Fruit fly (Drosophila melanogaster): ENCODE measurements around the gene CG13308.

CG13308 gene

DNA sequence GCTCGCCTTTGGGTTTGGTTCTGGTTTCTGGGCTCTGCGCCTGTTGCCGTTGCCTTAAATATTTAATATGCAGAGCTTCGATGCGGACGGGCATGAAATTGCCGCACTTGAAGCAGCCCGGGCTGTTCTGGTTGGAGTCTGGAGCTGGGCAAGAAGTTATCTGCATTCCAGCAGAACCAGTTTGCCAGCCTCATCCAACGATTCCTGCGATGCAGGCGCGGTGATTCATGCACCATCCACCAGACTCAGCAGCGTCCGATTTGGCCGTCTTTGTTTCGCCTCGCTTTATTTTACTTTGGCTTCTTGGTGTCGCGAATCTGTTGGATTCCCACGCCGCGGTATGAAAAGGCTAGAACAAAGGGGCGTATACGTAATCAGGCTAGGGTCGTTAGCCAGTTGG lies 11.1 kb downstream of the CG13308 start:
- TF ChIP-seq Ets65A (GFP tag) (peak; percentile 72), inv (GFP tag; IDR thresholded peaks at IDR 0.05; ENCODE audit: partially characterized antibody) (peak; percentile 16; the same call in 1 of the 2 replicates), zen2 (GFP tag; IDR thresholded peaks at IDR 0.05; ENCODE audit: partially characterized antibody) (no peak)

DNA sequence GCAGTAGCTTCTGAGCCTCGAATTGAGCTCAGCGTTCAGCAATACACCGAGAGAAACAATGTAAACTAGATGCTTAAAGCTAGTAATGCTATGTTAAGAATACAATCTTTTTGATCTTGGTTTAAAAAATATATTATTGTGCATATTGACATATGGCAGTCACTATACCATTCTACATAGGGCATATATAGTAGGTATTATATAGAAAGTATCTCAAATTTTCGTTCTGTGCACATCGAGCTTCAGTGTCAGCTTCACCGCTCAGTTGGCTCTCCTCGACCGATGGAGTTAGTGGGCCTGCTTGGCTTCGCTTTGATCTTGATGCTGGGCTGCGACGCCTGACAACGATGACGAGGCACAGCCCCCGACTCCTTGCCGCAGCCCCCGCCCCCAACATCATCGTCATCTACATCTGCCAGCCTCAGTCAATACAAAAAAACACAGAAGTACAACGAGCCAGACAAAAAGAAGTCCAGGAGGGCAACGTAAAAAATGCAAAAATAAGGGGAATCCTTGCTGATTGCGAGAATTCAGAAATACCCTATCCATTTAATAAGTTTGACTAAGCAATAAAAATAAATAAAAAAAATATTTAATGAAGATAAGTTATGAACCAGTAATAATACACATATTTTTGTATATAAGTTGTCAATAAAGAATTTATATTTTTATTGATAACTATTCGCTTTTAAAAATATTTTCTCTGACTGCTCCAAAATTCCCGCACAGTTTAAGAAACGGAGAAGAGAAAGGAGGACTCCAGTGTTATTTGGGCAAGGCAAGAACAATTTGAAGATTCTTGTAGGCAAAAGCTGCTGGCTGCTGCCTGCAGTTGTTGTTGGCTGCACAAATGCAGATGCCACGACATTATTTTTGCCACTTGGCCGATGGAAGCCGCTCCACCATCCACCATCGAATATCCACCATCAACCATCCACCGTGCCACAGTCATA lies 13.6 kb downstream of the CG13308 start:
- peak; percentile 89 for TF ChIP-seq nom (GFP tag; optimal IDR thresholded peaks at IDR 0.05)
- TF ChIP-seq tna (GFP tag; IDR thresholded peaks at IDR 0.05; ENCODE audit: partially characterized antibody), result no peak
- peak; percentile 29; the same call in 1 of the 3 replicates for TF ChIP-seq row (GFP tag; IDR thresholded peaks at IDR 0.05)
- 0 out of 3 replicates have a peak, but pooled peaks have one; percentile 15 for TF ChIP-seq CG11093 (GFP tag; IDR thresholded peaks at IDR 0.05)
- peak; percentile 80 for TF ChIP-seq corto (GFP tag; optimal IDR thresholded peaks at IDR 0.05)
- peak; percentile 17 to 71 for TF ChIP-seq bsh (GFP tag; optimal IDR thresholded peaks at IDR 0.05)
- no peak for TF ChIP-seq ftz-f1 (GFP tag; optimal IDR thresholded peaks at IDR 0.05)
- no peak for TF ChIP-seq CG16779 (GFP tag; IDR thresholded peaks at IDR 0.05)
- no peak for TF ChIP-seq Hmx (GFP tag; optimal IDR thresholded peaks at IDR 0.05)
- TF ChIP-seq Ssrp (tag; optimal IDR thresholded peaks at IDR 0.05), result no peak
- TF ChIP-seq Ets65A (GFP tag), result peak; percentile 26
- no peak for TF ChIP-seq MESR4 (GFP tag; optimal IDR thresholded peaks at IDR 0.05)
- TF ChIP-seq dmrt11E (tag; optimal IDR thresholded peaks at IDR 0.05), result peak; percentile 13
- TF ChIP-seq ewg (GFP tag; optimal IDR thresholded peaks at IDR 0.05), result no peak
- peak; percentile 45; the same call in 1 of the 2 replicates for TF ChIP-seq Xrp1 (GFP tag; IDR thresholded peaks at IDR 0.05)
- no peak for TF ChIP-seq pzg (GFP tag; optimal IDR thresholded peaks at IDR 0.05)
- TF ChIP-seq sens (GFP tag), result peak; percentile 69
- TF ChIP-seq Drgx (GFP tag; IDR thresholded peaks at IDR 0.05), result peak; percentile 85
- TF ChIP-seq Med (GFP tag), result peak; percentile 9
- no peak for TF ChIP-seq Lpt (GFP tag; optimal IDR thresholded peaks at IDR 0.05)
- no peak for TF ChIP-seq CG12071 (GFP tag; optimal IDR thresholded peaks at IDR 0.05)
- TF ChIP-seq CG18619 (GFP tag; optimal IDR thresholded peaks at IDR 0.05), result no peak
- no peak for TF ChIP-seq CG5953 (GFP tag; IDR thresholded peaks at IDR 0.05)
- peak; percentile 85 for TF ChIP-seq lbe (GFP tag; optimal IDR thresholded peaks at IDR 0.05)

DNA sequence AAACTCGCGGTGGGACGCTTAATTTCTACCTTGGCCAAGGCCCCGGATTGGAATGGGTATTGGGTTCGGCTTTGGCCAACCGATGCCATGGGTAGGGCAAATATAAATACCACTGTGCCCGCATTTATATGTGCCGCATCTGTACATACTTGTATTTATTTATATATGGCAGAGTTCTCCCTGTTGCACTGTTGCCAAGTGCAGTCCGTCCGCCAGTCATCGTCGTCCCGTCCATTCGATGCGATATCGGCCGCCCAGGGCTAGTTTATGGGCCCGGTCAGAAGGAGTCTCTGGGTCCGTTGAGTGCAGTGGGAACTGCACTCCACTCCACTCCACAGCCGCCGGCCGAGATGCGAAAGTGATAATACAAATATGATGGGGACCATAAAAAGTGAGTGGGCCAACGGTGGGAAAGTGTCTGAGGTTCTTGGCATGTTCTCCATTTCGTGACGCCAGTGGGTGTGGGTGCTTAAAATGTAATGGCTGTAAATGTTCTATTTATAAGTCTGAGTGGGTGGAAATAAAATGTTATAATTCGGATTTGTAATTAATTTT lies 14.6 kb downstream of the CG13308 start:
- no peak for TF ChIP-seq CHES-1-like (GFP tag; optimal IDR thresholded peaks at IDR 0.05)
- TF ChIP-seq Ets97D (GFP tag; optimal IDR thresholded peaks at IDR 0.05), result no peak
- no peak for TF ChIP-seq CG13296 (GFP tag; optimal IDR thresholded peaks at IDR 0.05)
- TF ChIP-seq Nf-YA (GFP tag; IDR thresholded peaks at IDR 0.05), result no peak
- TF ChIP-seq Sin3A (optimal IDR thresholded peaks at IDR 0.05), result no peak
- no peak for TF ChIP-seq gro (GFP tag; optimal IDR thresholded peaks at IDR 0.05)
- TF ChIP-seq HLH4C (GFP tag; IDR thresholded peaks at IDR 0.05; ENCODE audit: partially characterized antibody), result no peak
- no peak for TF ChIP-seq pfk (GFP tag; optimal IDR thresholded peaks at IDR 0.05)
- TF ChIP-seq CG6791 (GFP tag; IDR thresholded peaks at IDR 0.05; ENCODE audit: partially characterized antibody), result no peak
- TF ChIP-seq grn (GFP tag; optimal IDR thresholded peaks at IDR 0.05), result no peak
- no peak for TF ChIP-seq CG17361 (GFP tag; IDR thresholded peaks at IDR 0.05)
- TF ChIP-seq Ets65A (GFP tag), result peak; percentile 14
- TF ChIP-seq pan (optimal IDR thresholded peaks at IDR 0.05), result no peak
- no peak for TF ChIP-seq pan (GFP tag; optimal IDR thresholded peaks at IDR 0.05 in 1 of 2, IDR thresholded peaks at IDR 0.05 in 1 of 2)
- no peak for TF ChIP-seq pzg (GFP tag; optimal IDR thresholded peaks at IDR 0.05)
- no peak for TF ChIP-seq CG18619 (GFP tag; optimal IDR thresholded peaks at IDR 0.05)
- TF ChIP-seq CG13894 (tag; optimal IDR thresholded peaks at IDR 0.05), result no peak
- no peak for TF ChIP-seq CG10431 (GFP tag; optimal IDR thresholded peaks at IDR 0.05)
- no peak for TF ChIP-seq CG4730 (GFP tag; IDR thresholded peaks at IDR 0.05)
- TF ChIP-seq org-1 (GFP tag; optimal IDR thresholded peaks at IDR 0.05), result no peak
- 0 out of 3 replicates have a peak, but pooled peaks have one; percentile 29 for TF ChIP-seq CG11456 (GFP tag; IDR thresholded peaks at IDR 0.05)
- TF ChIP-seq Med (GFP tag), result peak; percentile 36
- no peak for TF ChIP-seq CG16815 (GFP tag; optimal IDR thresholded peaks at IDR 0.05)
